Worm (Caenorhabditis elegans): ENCODE measurements around the gene C53C11.1.

The C53C11.1 gene

DNA sequence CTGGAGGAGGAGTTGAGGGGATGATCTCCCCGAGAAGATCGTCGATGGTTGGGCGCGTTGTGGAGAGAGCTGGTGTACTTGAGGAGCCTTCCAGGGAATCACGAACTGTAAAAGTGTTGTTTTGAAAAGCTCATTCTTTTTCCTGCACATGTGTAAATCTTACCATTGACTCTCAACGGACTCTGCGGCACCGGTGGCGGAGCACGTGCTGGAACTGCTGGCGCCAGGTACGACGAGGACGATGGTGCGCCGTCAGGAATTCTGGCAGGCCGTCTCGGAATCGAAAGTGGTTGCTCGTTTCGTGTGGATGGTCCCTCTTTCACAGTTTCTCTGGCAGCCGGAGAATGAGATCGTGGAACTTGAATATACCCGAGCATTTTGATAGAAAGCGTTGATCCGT, 43.8 kb downstream of the C53C11.1 start:
- TF ChIP-seq dmd-4 (tag; optimal IDR thresholded peaks at IDR 0.05; ENCODE audit: borderline replicate concordance) (no peak), ceh-31 (tag; optimal IDR thresholded peaks at IDR 0.05) (no peak), fkh-10 (GFP tag; optimal IDR thresholded peaks at IDR 0.05) (no peak), hlh-13 (GFP tag; optimal IDR thresholded peaks at IDR 0.05) (no peak), nhr-232 (tag; optimal IDR thresholded peaks at IDR 0.05) (no peak), ceh-2 (tag; optimal IDR thresholded peaks at IDR 0.05) (no peak), C38D4.7 (GFP tag; optimal IDR thresholded peaks at IDR 0.05) (no peak), eyg-1 (tag; optimal IDR thresholded peaks at IDR 0.05) (no peak), mec-3 (tag; optimal IDR thresholded peaks at IDR 0.05; ENCODE audit: borderline replicate concordance) (no peak), pros-1 (tag; optimal IDR thresholded peaks at IDR 0.05) (no peak)

DNA sequence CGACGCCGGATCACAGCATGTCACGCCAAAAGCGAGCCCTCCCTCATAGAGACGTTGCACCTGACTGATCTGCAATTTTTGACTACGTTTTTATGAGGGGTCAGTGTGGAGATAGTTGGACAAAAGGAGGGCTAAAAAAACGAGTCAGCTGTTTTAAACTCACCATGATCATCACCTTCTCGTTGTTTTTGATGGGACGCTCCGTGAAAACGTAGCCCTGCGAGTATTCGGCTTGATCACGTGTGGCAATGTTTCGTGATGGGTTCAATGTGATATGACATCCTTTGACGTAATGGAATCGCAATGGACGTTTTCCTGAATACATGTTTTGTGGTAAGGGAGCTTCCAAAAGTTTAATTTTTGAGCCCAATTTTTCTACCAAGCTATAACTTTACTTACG, 44.5 kb downstream of the C53C11.1 start:
- TF ChIP-seq ceh-30 (tag; optimal IDR thresholded peaks at IDR 0.05): no peak
- TF ChIP-seq tbx-7 (tag; optimal IDR thresholded peaks at IDR 0.05): no peak
- TF ChIP-seq eyg-1 (tag; optimal IDR thresholded peaks at IDR 0.05): no peak
- TF ChIP-seq unc-42 (tag; optimal IDR thresholded peaks at IDR 0.05): no peak

DNA sequence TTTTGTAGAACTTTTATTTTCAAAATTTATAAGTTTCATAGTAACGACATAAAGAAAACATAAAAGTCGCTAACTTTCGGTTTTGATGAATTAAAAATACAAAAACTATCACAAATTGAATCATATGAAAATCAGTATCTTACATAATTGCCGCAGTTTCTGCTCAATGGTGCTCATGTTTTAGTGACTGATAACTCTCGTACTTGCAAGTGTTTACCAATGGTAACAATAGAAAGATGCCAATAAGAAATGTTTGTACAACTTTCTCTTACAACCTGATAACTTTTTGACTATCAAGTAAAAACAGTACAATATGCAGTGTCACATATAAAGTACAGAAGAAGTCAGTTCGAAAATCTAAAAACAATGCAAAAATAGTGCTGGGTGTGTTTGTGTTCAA, 45.5 kb downstream of the C53C11.1 start:
- no peak for TF ChIP-seq ceh-31 (tag; optimal IDR thresholded peaks at IDR 0.05)
- no peak for TF ChIP-seq K09A11.1 (tag; optimal IDR thresholded peaks at IDR 0.05; ENCODE audit: insufficient read depth)
- no peak for TF ChIP-seq sdc-2 (tag; optimal IDR thresholded peaks at IDR 0.05)
- TF ChIP-seq sox-4 (tag; optimal IDR thresholded peaks at IDR 0.05): no peak
- TF ChIP-seq ama-1 (optimal IDR thresholded peaks at IDR 0.05): no peak
- no peak for TF ChIP-seq pros-1 (tag; optimal IDR thresholded peaks at IDR 0.05)

DNA sequence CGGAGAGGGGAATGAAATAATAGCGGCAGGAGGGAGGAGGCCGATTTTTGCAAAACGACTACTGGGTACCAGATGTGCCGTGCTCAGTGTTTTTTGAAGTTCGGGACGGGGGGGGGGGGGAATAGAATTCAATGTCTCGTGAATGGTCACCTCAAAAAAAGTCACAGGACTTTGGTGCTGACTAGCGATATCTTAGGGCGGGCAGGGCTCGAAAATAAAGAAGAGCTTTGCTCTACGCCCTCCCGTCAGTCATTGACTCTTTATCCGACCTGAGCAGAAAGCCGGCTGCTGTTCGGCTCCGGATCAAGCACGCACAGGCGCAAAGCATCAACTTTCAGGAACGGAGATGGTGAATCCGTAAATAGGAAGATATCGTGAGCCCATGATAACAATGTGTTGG, 49.9 kb downstream of the C53C11.1 start:
- TF ChIP-seq tbx-2 (tag; optimal IDR thresholded peaks at IDR 0.05): no peak
- TF ChIP-seq ceh-6 (GFP tag; optimal IDR thresholded peaks at IDR 0.05): no peak

DNA sequence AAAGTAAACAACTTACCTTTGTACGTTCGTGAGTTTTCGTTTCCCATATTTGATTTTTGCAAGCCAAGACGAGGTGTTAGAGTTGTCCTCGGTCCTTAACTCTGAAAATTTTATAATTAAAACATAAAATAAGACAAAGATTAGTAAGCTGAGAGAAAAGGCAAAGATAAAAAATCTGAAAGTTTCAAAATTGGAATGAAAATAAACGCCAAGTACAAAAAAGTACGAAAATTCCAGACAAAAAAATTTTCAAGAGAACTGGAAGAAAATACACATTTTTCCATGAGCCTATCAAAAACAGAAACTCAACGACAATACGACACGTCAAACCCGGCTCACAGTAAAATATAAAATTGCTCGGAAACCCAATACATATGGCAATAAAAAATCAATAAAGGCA, 50.9 kb downstream of the C53C11.1 start, which contains the start of gene F10D7.5:
Gene F10D7.5 (minus strand): TSS at position 101 of the 400 bp plus-strand sequence.
- TF ChIP-seq ref-2 (tag; optimal IDR thresholded peaks at IDR 0.05) (no peak), pha-2 (tag; optimal IDR thresholded peaks at IDR 0.05) (no peak), che-1 (tag; optimal IDR thresholded peaks at IDR 0.05) (no peak)

All from whole organism, late embryonic.